Fruit fly (Drosophila melanogaster) whole organism, embryonic: ENCODE results near the gene Irk1.
A peak's percentile ranks its signal among the peaks of the same experiment; 100 is the strongest.

Source experiments
- ATbp ChIP-seq: fragments of 200-800 bp; sonication (Bioruptor generic); optimal IDR thresholded peaks from 2 replicates; lab custom pipeline; 2017; ENCODE audit warnings: missing biosample characterization, mild to moderate bottlenecking, missing genetic modification characterization, missing genetic modification reagents
- Atf3 ChIP-seq: fragments of 200-800 bp; sonication (Bioruptor generic); optimal IDR thresholded peaks from 3 replicates; lab custom pipeline; 2016; ENCODE audit warnings: missing biosample characterization, missing genetic modification characterization
- CG10321 ChIP-seq: fragments of 200-800 bp; sonication (Bioruptor generic); IDR thresholded peaks from 2 replicates; pipeline ENCODE4 v1.3.6; 2022; ENCODE audit warnings: missing biosample characterization, missing genetic modification characterization
- CG10959 ChIP-seq: fragments of 200-800 bp; sonication (Bioruptor generic); IDR thresholded peaks from 2 replicates; pipeline ENCODE4 v1.3.6; 2022; ENCODE audit warnings: missing biosample characterization, missing genetic modification characterization
- CG10979 ChIP-seq: fragments of 200-800 bp; sonication (Bioruptor generic); optimal IDR thresholded peaks from 2 replicates; lab custom pipeline; 2018; ENCODE audit warnings: missing biosample characterization, mild to moderate bottlenecking, missing genetic modification characterization, moderate library complexity
- CG11093 ChIP-seq: fragments of 200-800 bp; sonication (Bioruptor generic); IDR thresholded peaks from 3 replicates; pipeline ENCODE4 v1.3.6; 2022; ENCODE audit warnings: missing biosample characterization, missing genetic modification characterization
- CG11398 ChIP-seq: fragments of 200-800 bp; sonication (Bioruptor generic); optimal IDR thresholded peaks from 2 replicates; lab custom pipeline; 2016; ENCODE audit warnings: missing biosample characterization, missing genetic modification characterization
- CG12071 ChIP-seq: fragments of 200-800 bp; sonication (Bioruptor generic); optimal IDR thresholded peaks from 3 replicates; lab custom pipeline; 2018; ENCODE audit warnings: missing biosample characterization, mild to moderate bottlenecking, missing genetic modification characterization
- CG12769 ChIP-seq: fragments of 200-800 bp; sonication (Bioruptor generic); optimal IDR thresholded peaks from 2 replicates; lab custom pipeline; 2019; ENCODE audit warnings: missing biosample characterization, mild to moderate bottlenecking, missing genetic modification characterization, moderate library complexity
- CG12942 ChIP-seq: fragments of 200-800 bp; sonication (Bioruptor generic); optimal IDR thresholded peaks from 3 replicates; lab custom pipeline; 2016; ENCODE audit warnings: missing biosample characterization, missing genetic modification characterization
- CG14667 ChIP-seq: fragments of 200-800 bp; sonication (Bioruptor generic); IDR thresholded peaks from 2 replicates; pipeline ENCODE4 v1.3.6; 2022; ENCODE audit warnings: missing biosample characterization, missing genetic modification characterization
- CG14710 ChIP-seq: fragments of 200-800 bp; sonication (Bioruptor generic); optimal IDR thresholded peaks from 3 replicates; lab custom pipeline; 2019; ENCODE audit warnings: missing biosample characterization, mild to moderate bottlenecking, missing genetic modification characterization, moderate library complexity
- CG15073 ChIP-seq: fragments of 200-800 bp; sonication (Bioruptor generic); optimal IDR thresholded peaks from 2 replicates; lab custom pipeline; 2016; ENCODE audit warnings: missing biosample characterization, missing genetic modification characterization
- CG15479 ChIP-seq: fragments of 200-800 bp; sonication (Bioruptor generic); optimal IDR thresholded peaks from 3 replicates; lab custom pipeline; 2019; ENCODE audit warnings: missing biosample characterization, mild to moderate bottlenecking, missing genetic modification characterization, moderate library complexity
- CG2678 ChIP-seq: fragments of 200-800 bp; sonication (Bioruptor generic); optimal IDR thresholded peaks from 3 replicates; lab custom pipeline; 2019; ENCODE audit warnings: missing biosample characterization, mild to moderate bottlenecking, missing genetic modification characterization, moderate library complexity
- CG34422 ChIP-seq: fragments of 200-800 bp; sonication (Bioruptor generic); IDR thresholded peaks from 3 replicates; pipeline ENCODE4 v1.3.6; 2022; ENCODE audit warnings: missing biosample characterization, missing genetic modification characterization
- CG6683 ChIP-seq: fragments of 200-800 bp; sonication (Bioruptor generic); optimal IDR thresholded peaks from 2 replicates; lab custom pipeline; 2017; ENCODE audit warnings: missing biosample characterization, mild to moderate bottlenecking, missing genetic modification characterization, missing genetic modification reagents
- CG6765 ChIP-seq: fragments of 200-800 bp; sonication (Bioruptor generic); optimal IDR thresholded peaks from 3 replicates; lab custom pipeline; 2017; ENCODE audit warnings: missing biosample characterization, mild to moderate bottlenecking, missing genetic modification characterization
- CG7372 ChIP-seq: fragments of 200-800 bp; sonication (Bioruptor generic); IDR thresholded peaks from 2 replicates; pipeline ENCODE4 v1.3.6; 2022; ENCODE audit warnings: missing biosample characterization, missing genetic modification characterization
- CG7556 ChIP-seq: fragments of 200-800 bp; sonication (Bioruptor generic); optimal IDR thresholded peaks from 2 replicates; lab custom pipeline; 2017; ENCODE audit warnings: missing biosample characterization, mild to moderate bottlenecking, missing genetic modification characterization
- CG7786 ChIP-seq: fragments of 200-800 bp; sonication (Bioruptor generic); optimal IDR thresholded peaks from 2 replicates; lab custom pipeline; 2016; ENCODE audit warnings: missing biosample characterization, missing genetic modification characterization
- CG9797 ChIP-seq: fragments of 200-800 bp; sonication (Bioruptor generic); optimal IDR thresholded peaks from 3 replicates; lab custom pipeline; 2018; ENCODE audit warnings: missing biosample characterization, mild to moderate bottlenecking, missing genetic modification characterization
- Dref ChIP-seq: fragments of 200-800 bp; sonication (Bioruptor generic); IDR thresholded peaks from 2 replicates; pipeline ENCODE4 v1.3.6; 2022; ENCODE audit warnings: missing biosample characterization, missing genetic modification characterization
- Hr39 ChIP-seq: fragments of >200 bp; optimal IDR thresholded peaks from 2 replicates; lab custom pipeline; 2017
- Hr51 ChIP-seq, 2 experiments: fragments of 200-800 bp; sonication (Bioruptor generic); optimal IDR thresholded peaks; 2 replicates in 1 of 2; 3 replicates in 1 of 2; lab custom pipeline; 2016 to 2018; ENCODE audit warnings: missing biosample characterization in 2 of 2, missing genetic modification characterization in 2 of 2, mild to moderate bottlenecking in 1 of 2, moderate library complexity in 1 of 2
- Hr78 ChIP-seq, 2 experiments: fragments of 200-800 bp in 1 of 2; fragments of >200 bp in 1 of 2; sonication (Bioruptor generic) in 1 of 2; optimal IDR thresholded peaks; 2 replicates each; lab custom pipeline; 2017 to 2019; ENCODE audit warnings: missing biosample characterization in 2 of 2, missing genetic modification characterization in 2 of 2, mild to moderate bottlenecking in 1 of 2, moderate library complexity in 1 of 2
- Jarid2 ChIP-seq: fragments of 200-800 bp; sonication (Bioruptor generic); optimal IDR thresholded peaks from 3 replicates; lab custom pipeline; 2017; ENCODE audit warnings: mild to moderate bottlenecking, missing biosample characterization, missing genetic modification reagents, missing genetic modification characterization
- NC2β ChIP-seq: fragments of 200-800 bp; sonication (Bioruptor generic); optimal IDR thresholded peaks from 2 replicates; lab custom pipeline; 2016; ENCODE audit warnings: missing biosample characterization, missing genetic modification characterization
- Nf-YB ChIP-seq: fragments of 200-800 bp; sonication (Bioruptor generic); optimal IDR thresholded peaks from 3 replicates; lab custom pipeline; 2019; ENCODE audit warnings: missing biosample characterization, mild to moderate bottlenecking, missing genetic modification characterization, moderate library complexity
- Oaz ChIP-seq: fragments of 200-800 bp; sonication (Bioruptor generic); IDR thresholded peaks from 2 replicates; pipeline ENCODE4 v1.3.6; 2022; ENCODE audit warnings: missing biosample characterization, missing genetic modification characterization
- Poxn ChIP-seq: fragments of 200-800 bp; sonication (Bioruptor generic); IDR thresholded peaks from 2 replicates; pipeline ENCODE4 v1.3.6; 2022; ENCODE audit warnings: missing biosample characterization, missing genetic modification characterization
- Trl ChIP-seq, 3 experiments: fragments of >200 bp in 2 of 3; fragments of 200-800 bp in 1 of 3; sonication (Bioruptor generic) in 1 of 3; optimal IDR thresholded peaks; 2 replicates in 1 of 3; 3 replicates in 2 of 3; lab custom pipeline; 2016 to 2017; ENCODE audit warnings: missing biosample characterization in 1 of 3, missing genetic modification characterization in 1 of 3
- bcd ChIP-seq: fragments of 200-800 bp; sonication (Bioruptor generic); optimal IDR thresholded peaks from 2 replicates; lab custom pipeline; 2017; ENCODE audit warnings: missing biosample characterization, mild to moderate bottlenecking, missing genetic modification characterization
- bigmax ChIP-seq: fragments of 200-800 bp; sonication (Bioruptor generic); optimal IDR thresholded peaks from 2 replicates; lab custom pipeline; 2018; ENCODE audit warnings: missing biosample characterization, mild to moderate bottlenecking, missing genetic modification characterization
- bowl ChIP-seq: fragments of 200-800 bp; sonication (Bioruptor generic); IDR thresholded peaks from 2 replicates; pipeline ENCODE4 v1.3.6; 2022; ENCODE audit warnings: missing biosample characterization, missing genetic modification characterization
- chinmo ChIP-seq: fragments of 200-800 bp; sonication (Bioruptor generic); IDR thresholded peaks from 4 replicates; pipeline ENCODE4 v1.3.6; 2022; ENCODE audit warnings: missing biosample characterization, missing genetic modification characterization; ENCODE audit not compliant: partially characterized antibody
- ci ChIP-seq: fragments of 200-800 bp; sonication (Bioruptor generic); IDR thresholded peaks from 3 replicates; pipeline ENCODE4 v1.3.6; 2022; ENCODE audit warnings: missing biosample characterization, missing genetic modification characterization
- ems ChIP-seq: fragments of 200-800 bp; sonication (Bioruptor generic); optimal IDR thresholded peaks from 3 replicates; lab custom pipeline; 2016; ENCODE audit warnings: missing biosample characterization, missing genetic modification characterization
- exex ChIP-seq: fragments of 200-800 bp; sonication (Bioruptor generic); optimal IDR thresholded peaks from 4 replicates; lab custom pipeline; 2018; ENCODE audit warnings: missing biosample characterization, mild to moderate bottlenecking, missing genetic modification characterization, moderate library complexity
- eyg ChIP-seq: fragments of 200-800 bp; sonication (Bioruptor generic); optimal IDR thresholded peaks from 3 replicates; lab custom pipeline; 2016; ENCODE audit warnings: missing biosample characterization, missing genetic modification characterization
- ftz-f1 ChIP-seq: fragments of 200-800 bp; sonication (Bioruptor generic); optimal IDR thresholded peaks from 2 replicates; lab custom pipeline; 2016; ENCODE audit warnings: missing biosample characterization, missing genetic modification characterization
- gcm2 ChIP-seq: fragments of 200-800 bp; sonication (Bioruptor generic); optimal IDR thresholded peaks from 2 replicates; lab custom pipeline; 2016; ENCODE audit warnings: missing biosample characterization, missing genetic modification characterization
- gfzf ChIP-seq: fragments of 200-800 bp; sonication (Bioruptor generic); optimal IDR thresholded peaks from 2 replicates; lab custom pipeline; 2016; ENCODE audit warnings: missing biosample characterization, mild to moderate bottlenecking, missing genetic modification characterization, moderate library complexity
- grn ChIP-seq: fragments of 200-800 bp; sonication (Bioruptor generic); optimal IDR thresholded peaks from 3 replicates; lab custom pipeline; 2017; ENCODE audit warnings: missing biosample characterization, missing genetic modification characterization
- lola ChIP-seq, 3 experiments: fragments of >200 bp in 2 of 3; fragments of 200-800 bp in 1 of 3; sonication (Bioruptor generic) in 1 of 3; optimal IDR thresholded peaks; 2 replicates each; lab custom pipeline; 2017 to 2019; ENCODE audit warnings: missing biosample characterization in 3 of 3, missing genetic modification characterization in 3 of 3, mild to moderate bottlenecking in 1 of 3, moderate library complexity in 1 of 3
- sim ChIP-seq: fragments of 200-800 bp; sonication (Bioruptor generic); IDR thresholded peaks from 2 replicates; pipeline ENCODE4 v1.3.6; 2022; ENCODE audit warnings: missing biosample characterization, missing genetic modification characterization
- sima ChIP-seq: fragments of 200-800 bp; sonication (Bioruptor generic); optimal IDR thresholded peaks from 2 replicates; lab custom pipeline; 2016; ENCODE audit warnings: missing biosample characterization, missing genetic modification characterization
- sob ChIP-seq: fragments of 200-800 bp; sonication (Bioruptor generic); IDR thresholded peaks from 2 replicates; pipeline ENCODE4 v1.3.6; 2022; ENCODE audit warnings: missing biosample characterization, missing genetic modification characterization
- toy ChIP-seq: fragments of 200-800 bp; sonication (Bioruptor generic); IDR thresholded peaks from 2 replicates; pipeline ENCODE4 v1.3.6; 2022; ENCODE audit warnings: missing biosample characterization, missing genetic modification characterization
- yki ChIP-seq: fragments of >200 bp; optimal IDR thresholded peaks from 3 replicates; lab custom pipeline; 2018
- zen2 ChIP-seq: fragments of 200-800 bp; sonication (Bioruptor generic); IDR thresholded peaks from 3 replicates; pipeline ENCODE4 v1.3.6; 2022; ENCODE audit warnings: missing biosample characterization, missing genetic modification characterization; ENCODE audit not compliant: partially characterized antibody

Irk1 gene

DNA sequence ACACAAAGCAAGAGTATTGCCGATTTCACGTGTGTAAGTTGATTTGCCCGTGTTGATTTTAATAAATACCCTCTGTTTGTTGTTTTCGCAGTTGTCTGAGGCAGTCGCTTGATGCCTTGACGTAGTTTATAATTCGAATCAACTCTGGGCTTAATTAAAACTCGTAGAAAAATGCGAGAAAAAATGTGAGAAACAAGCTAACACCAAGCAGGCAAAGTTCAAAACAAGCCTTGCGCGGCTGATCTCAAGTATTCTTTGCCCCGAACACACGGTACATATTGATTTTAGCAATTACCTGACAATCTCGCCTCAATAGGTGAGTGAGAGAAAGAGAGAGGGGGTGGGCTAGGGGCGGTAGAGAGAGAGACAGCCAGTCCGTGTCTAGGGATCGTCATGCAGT is 57.1 kb downstream of the Irk1 start (continued):
- TF ChIP-seq CG11398 (GFP tag; lab: Kevin White, UChicago) (peak; percentile 33), ftz-f1 (GFP tag; lab: Kevin White, UChicago) (no peak), sob (GFP tag; lab: Robert Waterston, UW) (peak; percentile 64; the same call in 1 of the 2 replicates), CG12942 (GFP tag; lab: Kevin White, UChicago) (no peak), sim (GFP tag; lab: Robert Waterston, UW) (no peak), CG34422 (no peak), Hr51 (GFP tag; optimal IDR thresholded peaks at IDR 0.05; lab: Kevin White, UChicago) (peak in 1 of 2 experiments; percentile 45), ems (peak; percentile 26), CG7556 (peak; percentile 16), CG10321 (GFP tag; lab: Robert Waterston, UW) (peak; percentile 21; the same call in 1 of the 2 replicates), exex (tag; lab: Kevin White, UChicago) (peak; percentile 19), ci (GFP tag; lab: Robert Waterston, UW) (0 out of 3 replicates have a peak, but pooled peaks have one; percentile 23), Trl (optimal IDR thresholded peaks at IDR 0.05; lab: Kevin White, UChicago) (no peak), Trl (GFP tag; optimal IDR thresholded peaks at IDR 0.05; lab: Kevin White, UChicago) (peak; percentile 49), lola (GFP tag; optimal IDR thresholded peaks at IDR 0.05; lab: Kevin White, UChicago) (no peak), Jarid2 (GFP tag; lab: Kevin White, UChicago) (no peak), Hr39 (no peak), Poxn (GFP tag; lab: Robert Waterston, UW) (no peak), zen2 (GFP tag; lab: Robert Waterston, UW) (no peak), CG11093 (GFP tag; lab: Robert Waterston, UW) (no peak), bcd (GFP tag; lab: Kevin White, UChicago) (peak; percentile 32), Nf-YB (no peak), Hr78 (GFP tag; optimal IDR thresholded peaks at IDR 0.05; lab: Kevin White, UChicago) (no peak), CG15479 (no peak), ATbp (GFP tag; lab: Kevin White, UChicago) (peak; percentile 56), Oaz (GFP tag; lab: Robert Waterston, UW) (no peak), Atf3 (no peak), CG10959 (GFP tag; lab: Robert Waterston, UW) (no peak), bigmax (GFP tag; lab: Kevin White, UChicago) (no peak), CG7786 (GFP tag; lab: Kevin White, UChicago) (peak; percentile 38), CG10979 (tag; lab: Kevin White, UChicago) (no peak), CG6683 (peak; percentile 1), sima (no peak), gfzf (GFP tag; lab: Kevin White, UChicago) (no peak), Dref (no peak), NC2β (GFP tag; lab: Kevin White, UChicago) (peak; percentile 3), CG12071 (GFP tag; lab: Kevin White, UChicago) (peak; percentile 70), CG12769 (tag; lab: Kevin White, UChicago) (peak; percentile 72), CG7372 (GFP tag; lab: Robert Waterston, UW) (0 out of 2 replicates have a peak, but pooled peaks have one; percentile 14), CG15073 (GFP tag; lab: Kevin White, UChicago) (no peak), toy (GFP tag; lab: Robert Waterston, UW) (no peak), gcm2 (GFP tag; lab: Kevin White, UChicago) (no peak), chinmo (GFP tag; lab: Robert Waterston, UW) (no peak), CG9797 (GFP tag; lab: Kevin White, UChicago) (no peak), CG14667 (no peak), CG2678 (tag; lab: Kevin White, UChicago) (peak; percentile 62), CG6765 (GFP tag; lab: Kevin White, UChicago) (peak; percentile 49), bowl (GFP tag; lab: Robert Waterston, UW) (no peak), yki (no peak), grn (GFP tag; lab: Kevin White, UChicago) (no peak), CG14710 (tag; lab: Kevin White, UChicago) (no peak), eyg (GFP tag; lab: Kevin White, UChicago) (peak; percentile 55)
